Worm (Caenorhabditis elegans): Measurements from ENCODE around the gene F44D12.10.
"Not testable (repeated sequence)": the region's sequence is repeated elsewhere in the genome, so short reads cannot be mapped to it uniquely, and the experiment has no call there.

Gene F44D12.10

DNA sequence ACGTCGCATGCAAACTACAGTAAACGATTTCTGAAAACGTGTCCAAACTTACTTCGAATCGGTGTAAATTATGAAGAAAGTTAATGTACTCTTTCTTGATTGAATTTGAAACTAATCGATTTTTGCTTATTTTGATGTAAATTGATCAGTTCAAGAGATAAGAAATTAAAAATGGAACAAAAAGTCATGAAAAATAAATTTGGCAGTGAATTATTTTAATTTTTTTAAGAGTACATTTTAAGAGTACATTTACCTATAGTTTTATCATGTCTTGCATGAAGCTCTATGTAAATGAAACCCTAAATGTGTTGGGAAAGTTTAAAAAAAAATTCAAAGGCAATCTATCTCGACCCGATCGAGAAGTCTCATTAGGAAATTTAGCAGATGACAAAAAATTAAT lies 19.3 kb upstream of the F44D12.10 start, which contains the start of gene T04B2.7:
Gene T04B2.7, minus strand, starts transcription at position 101 of the 400 bp plus-strand sequence.
- TF ChIP-seq unc-62 (GFP tag; optimal IDR thresholded peaks at IDR 0.05), result no peak

- no peak for TF ChIP-seq unc-62 (GFP tag; optimal IDR thresholded peaks at IDR 0.05)
These were observed 16.7 kb upstream of the F44D12.10 start, which contains the start of gene srv-12 for ce11 chrIV:10053550-10053949. srv-12 (minus strand) TSS chrIV:10053650.

ce11 chrIV:10051088-10051487 lies 14.2 kb upstream of the F44D12.10 start, which contains the start of gene T04B2.8:
T04B2.8 (minus strand) TSS chrIV:10051188.
- no peak for TF ChIP-seq unc-62 (GFP tag; optimal IDR thresholded peaks at IDR 0.05)

- no peak for TF ChIP-seq unc-62 (GFP tag; optimal IDR thresholded peaks at IDR 0.05)
These were observed 11.4 kb upstream of the F44D12.10 start for ce11 chrIV:10048268-10048667.

DNA sequence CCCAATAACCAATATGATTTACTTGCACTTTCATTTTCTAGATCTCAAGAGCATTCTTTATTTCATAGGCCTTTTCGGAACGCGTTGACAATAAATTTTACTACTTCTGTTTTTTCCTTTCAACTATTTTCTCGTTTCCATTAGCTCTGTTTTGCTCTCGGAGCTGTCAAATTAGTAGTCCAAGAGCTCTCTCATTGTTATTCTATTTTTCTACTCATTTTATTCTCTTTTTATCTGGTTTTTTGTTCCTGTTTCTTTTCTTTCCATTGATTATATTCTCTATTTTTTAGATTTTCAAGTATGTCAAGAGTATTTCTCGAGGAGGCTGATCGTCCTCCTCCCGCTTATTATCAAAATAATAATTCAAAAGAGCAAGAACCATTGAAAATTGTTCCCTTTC lies 10.2 kb upstream of the F44D12.10 start, which contains the start of gene T04B2.3:
Gene T04B2.3, plus strand, starts transcription at position 301 of the 400 bp plus-strand sequence.
- TF ChIP-seq unc-62 (GFP tag; optimal IDR thresholded peaks at IDR 0.05), result no peak

ce11 chrIV:10046005-10046404 lies 9.1 kb upstream of the F44D12.10 start:
- no peak for TF ChIP-seq unc-62 (GFP tag; optimal IDR thresholded peaks at IDR 0.05)

DNA sequence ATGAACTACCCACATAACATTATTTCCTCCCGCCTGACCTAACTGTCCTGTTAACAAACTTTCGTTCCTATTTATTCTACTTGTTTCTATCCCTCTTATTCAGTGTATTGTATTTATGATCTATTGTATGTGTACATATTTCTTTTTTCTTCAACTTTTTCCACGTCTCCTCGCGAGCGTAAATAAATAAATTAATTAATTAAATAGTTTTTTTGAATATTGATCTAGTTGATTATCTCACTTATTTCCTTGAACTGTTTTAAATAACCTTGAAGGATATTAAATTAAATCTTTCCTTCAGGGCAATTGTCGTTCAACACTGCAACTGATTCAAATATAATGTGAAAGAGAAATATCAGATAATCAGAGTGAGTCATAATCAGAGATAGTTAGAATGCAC lies 6.0 kb upstream of the F44D12.10 start, which contains the start of gene frk-1:
Gene frk-1, plus strand, starts transcription at position 301 of the 400 bp plus-strand sequence.
- TF ChIP-seq unc-62 (GFP tag; optimal IDR thresholded peaks at IDR 0.05), result no peak

ce11 chrIV:10040803-10041202 lies 3.9 kb upstream of the F44D12.10 start, which contains the start of gene dhs-31:
dhs-31 (minus strand) TSS chrIV:10040903.
- no peak for TF ChIP-seq unc-62 (GFP tag; optimal IDR thresholded peaks at IDR 0.05)

DNA sequence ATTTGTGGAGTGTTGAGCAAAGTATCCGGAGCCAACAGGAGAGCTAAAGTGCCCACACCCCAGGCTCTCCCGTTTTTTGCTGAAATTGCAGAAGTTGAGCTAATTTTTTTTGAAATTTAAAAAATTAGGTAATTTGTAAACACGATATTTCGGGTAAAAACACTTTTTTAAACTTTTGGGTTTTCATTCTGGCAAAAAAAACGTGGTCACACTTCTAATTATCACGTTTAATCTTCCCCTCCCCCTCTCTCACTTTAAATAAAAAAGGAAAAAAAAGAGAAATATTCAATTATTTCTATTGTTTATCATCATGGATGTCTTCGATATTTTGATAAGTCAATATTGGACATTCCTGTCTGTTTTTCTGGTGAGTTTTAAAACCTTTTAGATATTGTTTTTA lies 3.8 kb downstream of the F44D12.10 start, which contains the start of gene F44D12.6:
Gene F44D12.6, plus strand, starts transcription at position 301 of the 400 bp plus-strand sequence.
- no peak for TF ChIP-seq unc-62 (GFP tag; optimal IDR thresholded peaks at IDR 0.05)

ce11 chrIV:10028779-10029178 lies 8.1 kb downstream of the F44D12.10 start, which contains the start of the genes F44D12.16 and msd-2:
F44D12.16 (plus strand) TSS chrIV:10029079.
msd-2 (plus strand) TSS chrIV:10029083.
- TF ChIP-seq unc-62 (GFP tag; optimal IDR thresholded peaks at IDR 0.05), result not testable (repeated sequence)

ce11 chrIV:10027566-10027965 lies 9.3 kb downstream of the F44D12.10 start, which contains the start of gene gipc-2:
gipc-2 (minus strand) TSS chrIV:10027666.
- TF ChIP-seq unc-62 (GFP tag; optimal IDR thresholded peaks at IDR 0.05), result no peak

ce11 chrIV:10026129-10026528 lies 10.7 kb downstream of the F44D12.10 start:
- TF ChIP-seq unc-62 (GFP tag; optimal IDR thresholded peaks at IDR 0.05), result no peak

- TF ChIP-seq unc-62 (GFP tag; optimal IDR thresholded peaks at IDR 0.05), result no peak
These were observed 13.9 kb downstream of the F44D12.10 start, which contains the start of gene F44D12.8 for ce11 chrIV:10022991-10023390. F44D12.8 (plus strand) TSS chrIV:10023291.

DNA sequence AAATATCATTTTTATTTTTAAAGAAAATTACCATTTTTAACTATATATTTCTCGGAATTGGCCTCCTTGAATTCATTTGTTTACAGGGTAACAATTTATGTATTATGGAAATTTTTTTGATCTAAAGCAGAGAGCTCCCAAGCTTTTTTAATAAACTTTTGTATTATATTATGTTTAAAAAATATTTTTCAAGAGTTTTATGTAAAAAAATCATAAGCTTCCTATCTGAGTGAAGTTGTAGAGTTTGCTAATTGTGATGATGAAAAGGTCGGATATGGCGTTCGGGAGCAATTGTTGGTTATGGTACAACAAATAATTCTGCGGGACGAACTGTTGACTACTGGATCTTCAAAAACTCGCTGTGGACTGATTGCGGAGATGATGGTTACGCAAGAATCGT lies 15.6 kb downstream of the F44D12.10 start, which contains the start of gene F44D12.19:
Gene F44D12.19, plus strand, starts transcription at position 301 of the 400 bp plus-strand sequence.
- TF ChIP-seq unc-62 (GFP tag; optimal IDR thresholded peaks at IDR 0.05), result no peak

- TF ChIP-seq unc-62 (GFP tag; optimal IDR thresholded peaks at IDR 0.05), result no peak
These were observed 19.2 kb downstream of the F44D12.10 start, which contains the start of gene F44D12.2 for ce11 chrIV:10017633-10018032. F44D12.2 (minus strand) TSS chrIV:10017733.

- TF ChIP-seq unc-62 (GFP tag; optimal IDR thresholded peaks at IDR 0.05), result no peak
These were observed 19.9 kb downstream of the F44D12.10 start, which contains the start of gene ent-7 for ce11 chrIV:10016977-10017376. ent-7 (plus strand) TSS chrIV:10017277.

DNA sequence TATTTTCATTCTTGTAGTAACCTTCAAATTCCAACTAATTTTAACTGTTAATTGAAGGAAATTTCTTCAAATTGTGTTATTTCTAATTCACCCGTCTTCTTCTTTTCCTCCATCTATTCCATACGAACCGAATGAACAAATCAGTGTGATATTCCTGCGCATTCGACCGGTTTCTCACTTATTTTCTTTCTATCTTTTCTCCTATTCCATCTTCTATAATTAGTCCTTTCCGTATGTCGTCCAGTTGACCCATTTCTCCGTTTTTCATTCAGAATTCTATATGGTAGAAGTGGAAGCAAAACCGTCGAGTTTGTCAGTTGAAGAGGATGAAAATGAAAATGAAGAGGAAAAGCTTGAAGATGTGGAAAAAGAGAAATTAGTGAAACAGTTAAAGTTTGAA lies 27.3 kb downstream of the F44D12.10 start, which contains the start of gene magu-4:
Gene magu-4, plus strand, starts transcription at position 218 of the 400 bp plus-strand sequence.
- TF ChIP-seq unc-62 (GFP tag; optimal IDR thresholded peaks at IDR 0.05), result no peak
